Fruit fly (Drosophila melanogaster) whole organism, prepupa: ENCODE results near the gene CG18476.

Experiments
- Blimp-1 ChIP-seq: fragments of 200-800 bp; sonication (Bioruptor generic); optimal IDR thresholded peaks from 3 replicates; lab custom pipeline; 2017; ENCODE audit warnings: missing biosample characterization, missing genetic modification characterization, mild to moderate bottlenecking, moderate library complexity, missing genetic modification reagents
- CG10631 ChIP-seq: fragments of 200-800 bp; sonication (Bioruptor generic); optimal IDR thresholded peaks from 2 replicates; lab custom pipeline; 2016; ENCODE audit warnings: missing biosample characterization, missing genetic modification characterization
- CG10669 ChIP-seq: fragments of 200-800 bp; sonication (Bioruptor generic); optimal IDR thresholded peaks from 3 replicates; lab custom pipeline; 2018; ENCODE audit warnings: missing biosample characterization, mild to moderate bottlenecking, missing genetic modification characterization, moderate library complexity
- CG11294 ChIP-seq: fragments of 200-800 bp; sonication (Bioruptor generic); IDR thresholded peaks from 2 replicates; pipeline ENCODE4 v1.3.6; 2022; ENCODE audit warnings: missing biosample characterization, missing genetic modification characterization
- CG11762 ChIP-seq: fragments of 200-800 bp; sonication (Bioruptor generic); optimal IDR thresholded peaks from 3 replicates; lab custom pipeline; 2016; ENCODE audit warnings: missing biosample characterization, missing genetic modification characterization; ENCODE audit not compliant: insufficient read depth
- CG11902 ChIP-seq: fragments of 200-800 bp; sonication (Bioruptor generic); optimal IDR thresholded peaks from 3 replicates; lab custom pipeline; 2016; ENCODE audit warnings: missing biosample characterization, missing genetic modification characterization
- CG15336 ChIP-seq: fragments of 200-800 bp; sonication (Bioruptor generic); IDR thresholded peaks from 2 replicates; pipeline ENCODE4 v1.3.6; 2022; ENCODE audit warnings: missing biosample characterization, missing genetic modification characterization
- CG1621 ChIP-seq: fragments of 200-800 bp; sonication (Bioruptor generic); optimal IDR thresholded peaks from 3 replicates; lab custom pipeline; 2018; ENCODE audit warnings: missing biosample characterization, mild to moderate bottlenecking, missing genetic modification characterization
- CG16779 ChIP-seq: fragments of 200-800 bp; sonication (Bioruptor generic); optimal IDR thresholded peaks from 3 replicates; lab custom pipeline; 2017; ENCODE audit warnings: missing biosample characterization, mild to moderate bottlenecking, missing genetic modification characterization
- CG3032 ChIP-seq: fragments of 200-800 bp; optimal IDR thresholded peaks from 2 replicates; lab custom pipeline; 2019; ENCODE audit warnings: missing biosample characterization, mild to moderate bottlenecking, missing genetic modification characterization, moderate library complexity
- CG31627 ChIP-seq: fragments of 200-800 bp; sonication (Bioruptor generic); optimal IDR thresholded peaks from 3 replicates; lab custom pipeline; 2016; ENCODE audit warnings: missing biosample characterization, missing genetic modification characterization
- CG3919 ChIP-seq: fragments of 200-800 bp; sonication (Bioruptor generic); optimal IDR thresholded peaks from 3 replicates; lab custom pipeline; 2016; ENCODE audit warnings: missing biosample characterization, missing genetic modification characterization
- CG4318 ChIP-seq: fragments of 200-800 bp; sonication (Bioruptor generic); optimal IDR thresholded peaks from 3 replicates; lab custom pipeline; 2017; ENCODE audit warnings: missing biosample characterization, mild to moderate bottlenecking, missing genetic modification characterization
- CG6163 ChIP-seq: fragments of 200-800 bp; sonication (Bioruptor generic); IDR thresholded peaks from 3 replicates; pipeline ENCODE4 v1.3.6; 2022; ENCODE audit warnings: missing biosample characterization, missing genetic modification characterization
- CG6276 ChIP-seq: fragments of 200-800 bp; sonication (Bioruptor generic); optimal IDR thresholded peaks from 2 replicates; lab custom pipeline; 2017; ENCODE audit warnings: missing biosample characterization, mild to moderate bottlenecking, missing genetic modification characterization
- CG6792 ChIP-seq: fragments of 200-800 bp; sonication (Bioruptor generic); optimal IDR thresholded peaks from 3 replicates; lab custom pipeline; 2016; ENCODE audit warnings: missing biosample characterization, missing genetic modification characterization
- CG6808 ChIP-seq: fragments of 200-800 bp; sonication (Bioruptor generic); optimal IDR thresholded peaks from 3 replicates; lab custom pipeline; 2017; ENCODE audit warnings: missing biosample characterization, missing genetic modification characterization, mild to moderate bottlenecking, moderate library complexity, missing genetic modification reagents
- CG6854 ChIP-seq: fragments of 200-800 bp; sonication (Bioruptor generic); optimal IDR thresholded peaks from 2 replicates; lab custom pipeline; 2017; ENCODE audit warnings: missing biosample characterization, mild to moderate bottlenecking, missing genetic modification characterization
- CG7368 ChIP-seq: fragments of 200-800 bp; sonication (Bioruptor generic); optimal IDR thresholded peaks from 3 replicates; lab custom pipeline; 2016; ENCODE audit warnings: missing biosample characterization, missing genetic modification characterization
- CG8119 ChIP-seq: fragments of 200-800 bp; sonication (Bioruptor generic); IDR thresholded peaks from 3 replicates; pipeline ENCODE4 v1.3.6; 2022; ENCODE audit warnings: missing biosample characterization, missing genetic modification characterization
- CG8319 ChIP-seq: fragments of 200-800 bp; sonication (Bioruptor generic); optimal IDR thresholded peaks from 3 replicates; lab custom pipeline; 2016; ENCODE audit warnings: missing biosample characterization, missing genetic modification characterization
- CG8632 ChIP-seq: fragments of 200-800 bp; sonication (Bioruptor generic); optimal IDR thresholded peaks from 3 replicates; lab custom pipeline; 2016; ENCODE audit warnings: missing biosample characterization, missing genetic modification characterization
- CG9139 ChIP-seq: fragments of 200-800 bp; sonication (Bioruptor generic); optimal IDR thresholded peaks from 3 replicates; lab custom pipeline; 2017; ENCODE audit warnings: missing biosample characterization, mild to moderate bottlenecking, missing genetic modification characterization
- Ets21C ChIP-seq: fragments of 200-800 bp; sonication (Bioruptor generic); optimal IDR thresholded peaks from 3 replicates; lab custom pipeline; 2016; ENCODE audit warnings: missing biosample characterization, missing genetic modification characterization
- Gug ChIP-seq: fragments of 200-800 bp; sonication (Bioruptor generic); IDR thresholded peaks from 2 replicates; pipeline ENCODE4 v1.3.6; 2022; ENCODE audit warnings: missing biosample characterization, missing genetic modification characterization
- Hr38 ChIP-seq: sonication (Bioruptor generic); optimal IDR thresholded peaks from 2 replicates; lab custom pipeline; 2016; ENCODE audit warnings: missing biosample characterization, missing genetic modification characterization
- Hr39 ChIP-seq: fragments of 200-800 bp; sonication (Bioruptor generic); optimal IDR thresholded peaks from 2 replicates; lab custom pipeline; 2016; ENCODE audit warnings: missing biosample characterization, missing genetic modification characterization
- Hr4 ChIP-seq: fragments of 200-800 bp; sonication (Bioruptor generic); optimal IDR thresholded peaks from 3 replicates; lab custom pipeline; 2016; ENCODE audit warnings: missing biosample characterization, missing genetic modification characterization
- Met ChIP-seq: fragments of 200-800 bp; sonication (Bioruptor generic); optimal IDR thresholded peaks from 3 replicates; lab custom pipeline; 2016; ENCODE audit warnings: missing biosample characterization, missing genetic modification characterization
- OdsH ChIP-seq: fragments of 200-800 bp; sonication (Bioruptor generic); optimal IDR thresholded peaks from 3 replicates; lab custom pipeline; 2016; ENCODE audit warnings: missing biosample characterization, missing genetic modification characterization
- Smox ChIP-seq: fragments of 200-800 bp; sonication (Bioruptor generic); optimal IDR thresholded peaks from 3 replicates; lab custom pipeline; 2016; ENCODE audit warnings: missing biosample characterization, missing genetic modification characterization
- Sox102F ChIP-seq: fragments of 200-800 bp; sonication (Bioruptor generic); optimal IDR thresholded peaks from 2 replicates; lab custom pipeline; 2016; ENCODE audit warnings: missing biosample characterization, mild to moderate bottlenecking, missing genetic modification characterization
- Sox15 ChIP-seq: fragments of 200-800 bp; sonication (Bioruptor generic); optimal IDR thresholded peaks from 3 replicates; lab custom pipeline; 2016; ENCODE audit warnings: missing biosample characterization, missing genetic modification characterization
- achi ChIP-seq: fragments of 200-800 bp; sonication (Bioruptor generic); optimal IDR thresholded peaks from 3 replicates; lab custom pipeline; 2016; ENCODE audit warnings: missing biosample characterization, missing genetic modification characterization
- acj6 ChIP-seq: fragments of 200-800 bp; sonication (Bioruptor generic); optimal IDR thresholded peaks from 3 replicates; lab custom pipeline; 2016; ENCODE audit warnings: missing biosample characterization, missing genetic modification characterization
- cyc ChIP-seq: fragments of 200-800 bp; sonication (Bioruptor generic); optimal IDR thresholded peaks from 3 replicates; lab custom pipeline; 2016; ENCODE audit warnings: missing biosample characterization, missing genetic modification characterization
- dac ChIP-seq: fragments of 200-800 bp; sonication (Bioruptor generic); optimal IDR thresholded peaks from 2 replicates; lab custom pipeline; 2017; ENCODE audit warnings: missing biosample characterization, mild to moderate bottlenecking, missing genetic modification characterization
- dsx ChIP-seq: fragments of 200-800 bp; optimal IDR thresholded peaks from 3 replicates; lab custom pipeline; 2019; ENCODE audit warnings: missing biosample characterization, mild to moderate bottlenecking, missing genetic modification characterization, moderate library complexity; ENCODE audit not compliant: poor library complexity, severe bottlenecking
- fd59A ChIP-seq: fragments of 200-800 bp; sonication (Bioruptor generic); optimal IDR thresholded peaks from 2 replicates; lab custom pipeline; 2017; ENCODE audit warnings: missing biosample characterization, mild to moderate bottlenecking, missing genetic modification characterization, missing genetic modification reagents
- fd85E ChIP-seq: fragments of 200-800 bp; sonication (Bioruptor generic); optimal IDR thresholded peaks from 3 replicates; lab custom pipeline; 2016; ENCODE audit warnings: missing biosample characterization, missing genetic modification characterization
- fkh ChIP-seq: fragments of 200-800 bp; sonication (Bioruptor generic); optimal IDR thresholded peaks from 3 replicates; lab custom pipeline; 2017; ENCODE audit warnings: missing biosample characterization, mild to moderate bottlenecking, missing genetic modification characterization, moderate library complexity
- lz ChIP-seq: fragments of 200-800 bp; sonication (Bioruptor generic); optimal IDR thresholded peaks from 3 replicates; lab custom pipeline; 2016; ENCODE audit warnings: missing biosample characterization, missing genetic modification characterization
- pdm3 ChIP-seq: fragments of 200-800 bp; sonication (Bioruptor generic); optimal IDR thresholded peaks from 3 replicates; lab custom pipeline; 2016; ENCODE audit warnings: missing biosample characterization, missing genetic modification characterization
- salr ChIP-seq, 2 experiments: fragments of 200-800 bp; sonication (Bioruptor generic); optimal IDR thresholded peaks; 3 replicates each; lab custom pipeline; 2016 to 2018; ENCODE audit warnings: missing biosample characterization in 2 of 2, missing genetic modification characterization in 2 of 2, mild to moderate bottlenecking in 1 of 2
- spab ChIP-seq: fragments of 200-800 bp; sonication (Bioruptor generic); optimal IDR thresholded peaks from 2 replicates; lab custom pipeline; 2017; ENCODE audit warnings: missing biosample characterization, mild to moderate bottlenecking, missing genetic modification characterization, missing genetic modification reagents
- ss ChIP-seq, 2 experiments: fragments of 200-800 bp; sonication (Bioruptor generic); optimal IDR thresholded peaks; 2 replicates in 1 of 2; 3 replicates in 1 of 2; lab custom pipeline; 2017 to 2018; ENCODE audit warnings: mild to moderate bottlenecking in 2 of 2, missing biosample characterization in 2 of 2, missing genetic modification characterization in 2 of 2, moderate library complexity in 1 of 2
- svp ChIP-seq: fragments of 200-800 bp; sonication (Bioruptor generic); peaks from one replicate; lab custom pipeline; 2016; ENCODE audit warnings: missing biosample characterization, missing genetic modification characterization
- vri ChIP-seq: fragments of 200-800 bp; sonication (Bioruptor generic); optimal IDR thresholded peaks from 3 replicates; lab custom pipeline; 2016; ENCODE audit warnings: missing biosample characterization, mild to moderate bottlenecking, missing genetic modification characterization

CG18476 gene

dm6 chr3R:11657786-11658193, 20.1 kb downstream of the CG18476 start (continued):
- TF ChIP-seq Sox102F (GFP tag; lab: Kevin White, UChicago) (peak; percentile 89), CG11902 (peak; percentile 64), CG9139 (GFP tag; lab: Kevin White, UChicago) (peak; percentile 76), cyc (peak; percentile 88), CG3919 (GFP tag; lab: Kevin White, UChicago) (peak; percentile 91), CG11294 (GFP tag; lab: Robert Waterston, UW) (0 out of 2 replicates have a peak, but pooled peaks have one; percentile 25), CG8319 (GFP tag; lab: Kevin White, UChicago) (peak; percentile 83), Hr4 (peak; percentile 60), Smox (GFP tag; lab: Kevin White, UChicago) (peak; percentile 86), CG10669 (GFP tag; lab: Kevin White, UChicago) (peak; percentile 88), pdm3 (GFP tag; lab: Kevin White, UChicago) (peak; percentile 87), achi (peak; percentile 83), svp (GFP tag; lab: Kevin White, UChicago) (peak; percentile 98), salr (GFP tag; optimal IDR thresholded peaks at IDR 0.05; lab: Kevin White, UChicago) (peak; percentile 47 to 70), fd59A (peak; percentile 71), lz (GFP tag; lab: Kevin White, UChicago) (peak; percentile 84), CG7368 (peak; percentile 86), Hr38 (no peak), OdsH (peak; percentile 87), CG6163 (GFP tag; lab: Robert Waterston, UW) (peak; percentile 89), Gug (GFP tag; lab: Robert Waterston, UW) (peak; percentile 57), Hr39 (GFP tag; lab: Kevin White, UChicago) (peak; percentile 85), Ets21C (GFP tag; lab: Kevin White, UChicago) (peak; percentile 77), CG31627 (GFP tag; lab: Kevin White, UChicago) (peak; percentile 81), fkh (GFP tag; lab: Kevin White, UChicago) (no peak), CG16779 (tag; lab: Kevin White, UChicago) (peak; percentile 53), vri (peak; percentile 90), Blimp-1 (GFP tag; lab: Kevin White, UChicago) (peak; percentile 48), dsx (peak; percentile 90), CG10631 (GFP tag; lab: Kevin White, UChicago) (peak; percentile 84), CG8119 (peak; percentile 67), CG1621 (tag; lab: Kevin White, UChicago) (peak; percentile 73), ss (GFP tag; optimal IDR thresholded peaks at IDR 0.05; lab: Kevin White, UChicago) (peak; percentile 82 to 86), Sox15 (GFP tag; lab: Kevin White, UChicago) (peak; percentile 62), fd85E (no peak)
- TF ChIP-seq, all 60 proteins: peak for 57

- TF ChIP-seq CG8632 (peak; percentile 99), acj6 (peak; percentile 99), CG6808 (GFP tag; lab: Kevin White, UChicago) (peak; percentile 98), CG6276 (GFP tag; lab: Kevin White, UChicago) (peak; percentile 99), OdsH (peak; percentile 99), CG11294 (GFP tag; lab: Robert Waterston, UW) (peak; percentile 98), CG3032 (peak; percentile 99), CG15336 (GFP tag; lab: Robert Waterston, UW) (peak; percentile 99), Met (GFP tag; lab: Kevin White, UChicago) (peak; percentile 99), CG7368 (peak; percentile 99), salr (GFP tag; optimal IDR thresholded peaks at IDR 0.05; lab: Kevin White, UChicago) (peak; percentile 98), lz (GFP tag; lab: Kevin White, UChicago) (peak; percentile 99), CG4318 (GFP tag; lab: Kevin White, UChicago) (peak; percentile 98), vri (peak; percentile 98), CG3919 (GFP tag; lab: Kevin White, UChicago) (peak; percentile 99), dac (GFP tag; lab: Kevin White, UChicago) (peak; percentile 97), CG6854 (GFP tag; lab: Kevin White, UChicago) (peak; percentile 93), CG6792 (GFP tag; lab: Kevin White, UChicago) (peak; percentile 99), pdm3 (GFP tag; lab: Kevin White, UChicago) (peak; percentile 99), Ets21C (GFP tag; lab: Kevin White, UChicago) (peak; percentile 97), CG6163 (GFP tag; lab: Robert Waterston, UW) (peak; percentile 99), CG8319 (GFP tag; lab: Kevin White, UChicago) (peak; percentile 98), spab (peak; percentile 99), Blimp-1 (GFP tag; lab: Kevin White, UChicago) (peak; percentile 86), CG16779 (tag; lab: Kevin White, UChicago) (peak; percentile 98), fd85E (peak; percentile 95), CG11762 (GFP tag; lab: Kevin White, UChicago) (peak; percentile 98), fkh (GFP tag; lab: Kevin White, UChicago) (peak; percentile 17)
Observed at dm6 chr3R:11656614-11657216, 21.2 kb downstream of the CG18476 start.
